Fruit fly (Drosophila melanogaster): Measurements from ENCODE around the gene Oat.

DNA sequence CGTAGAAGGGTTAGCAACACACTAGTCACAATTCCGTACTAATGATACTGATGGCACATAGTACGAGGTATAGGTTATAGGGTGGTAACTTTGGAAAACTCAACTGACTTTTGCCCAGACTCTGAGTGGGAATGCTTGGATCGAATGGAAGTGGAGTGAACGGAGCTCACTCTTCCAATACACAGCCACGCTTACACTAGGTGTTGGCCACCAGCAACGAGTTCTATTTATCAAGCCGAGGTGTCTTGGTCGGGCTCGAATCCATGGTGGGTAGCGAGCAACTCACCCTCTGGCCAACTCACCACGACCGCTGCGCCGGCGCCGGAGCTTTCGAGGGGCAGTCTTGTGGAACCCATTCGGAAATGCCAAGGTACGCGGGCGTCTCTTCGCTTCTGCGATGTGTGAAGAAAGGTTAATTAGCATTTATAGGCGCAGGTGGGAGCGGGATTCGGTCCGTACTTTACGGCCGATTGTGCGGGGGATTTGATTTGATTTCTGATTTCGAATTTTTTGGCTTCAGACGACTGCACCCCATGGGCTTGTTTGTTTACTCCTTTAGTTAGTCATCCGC lies 45.5 kb upstream of the Oat start, which contains the start of gene verm:
- no peak for TF ChIP-seq Gsc (GFP tag; IDR thresholded peaks at IDR 0.05)
- TF ChIP-seq CG7839 (tag; optimal IDR thresholded peaks at IDR 0.05), result no peak
- TF ChIP-seq CG7928 (GFP tag; optimal IDR thresholded peaks at IDR 0.05), result no peak
- no peak for TF ChIP-seq Dref (GFP tag; IDR thresholded peaks at IDR 0.05)
- no peak for TF ChIP-seq run (tag; optimal IDR thresholded peaks at IDR 0.05)
- no peak for TF ChIP-seq cas (GFP tag; IDR thresholded peaks at IDR 0.05)
- no peak; the same call in 1 of the 2 replicates for TF ChIP-seq Rfx (GFP tag; IDR thresholded peaks at IDR 0.05)
- no peak for TF ChIP-seq CG15601 (tag; optimal IDR thresholded peaks at IDR 0.05)
- no peak for TF ChIP-seq Awh (GFP tag; IDR thresholded peaks at IDR 0.05)
- no peak for TF ChIP-seq nerfin-2 (GFP tag; IDR thresholded peaks at IDR 0.05; ENCODE audit: partially characterized antibody)

Measured in whole organism, embryonic.